Worm (Caenorhabditis elegans) whole organism, young adult: ENCODE data around the gene Y116A8C.463.
"Not testable (repeated sequence)": the region's sequence is repeated elsewhere in the genome, so short reads cannot be mapped to it uniquely, and the experiment has no call there.

Experiments
- let-526 ChIP-seq: fragments of 200-800 bp; sonication (Bioruptor generic); IDR thresholded peaks from 2 replicates; pipeline ENCODE4 v1.3.6; 2022; ENCODE audit warnings: missing genetic modification reagents, missing genetic modification characterization, missing compliant biosample characterization
- tbx-9 ChIP-seq: sonication (generic microtip); optimal IDR thresholded peaks from 2 replicates; lab custom pipeline; 2016; ENCODE audit warnings: borderline replicate concordance, missing genetic modification characterization, inconsistent platforms, missing compliant biosample characterization

- not testable (repeated sequence) for TF ChIP-seq let-526 (GFP tag; lab: Robert Waterston, UW); tbx-9 (tag; lab: Kevin White, UChicago)
Observed at ce11 chrIV:16895288-16895687, 24.2 kb upstream of the Y116A8C.463 start, which contains the start of gene T06A10.2.
